Worm (Caenorhabditis elegans): Measurements from ENCODE around the gene dyn-1.

Gene dyn-1

ce11 chrX:15586192-15586591, 17.5 kb downstream of the dyn-1 start:
- peak; percentile 42; the same call in 1 of the 2 replicates for TF ChIP-seq set-16 (GFP tag; IDR thresholded peaks at IDR 0.05)
- no peak for TF ChIP-seq daf-16 (GFP tag; optimal IDR thresholded peaks at IDR 0.05)
- no peak for TF ChIP-seq daf-16 (tag; optimal IDR thresholded peaks at IDR 0.05)

- TF ChIP-seq lin-15B (tag; optimal IDR thresholded peaks at IDR 0.05) (no peak), daf-12 (tag; optimal IDR thresholded peaks at IDR 0.05) (no peak), nhr-11 (tag; optimal IDR thresholded peaks at IDR 0.05) (no peak), hlh-30 (tag; optimal IDR thresholded peaks at IDR 0.05; ENCODE audit: insufficient read depth) (peak; percentile 39), fkh-10 (GFP tag; optimal IDR thresholded peaks at IDR 0.05) (no peak), nhr-42 (GFP tag; IDR thresholded peaks at IDR 0.05) (no peak), lin-39 (tag; optimal IDR thresholded peaks at IDR 0.05) (no peak), aly-2 (tag; optimal IDR thresholded peaks at IDR 0.05) (no peak), lsy-2 (tag; optimal IDR thresholded peaks at IDR 0.05) (no peak), F49E8.2 (tag; optimal IDR thresholded peaks at IDR 0.05; ENCODE audit: borderline replicate concordance) (no peak), aha-1 (tag) (peak; percentile 28), arid-1 (GFP tag; conservative IDR thresholded peaks at IDR 0.05) (no peak), zip-2 (tag; optimal IDR thresholded peaks at IDR 0.05) (no peak), spr-1 (tag; optimal IDR thresholded peaks at IDR 0.05) (no peak), lin-1 (GFP tag; IDR thresholded peaks at IDR 0.05) (no peak), dmd-9 (GFP tag; IDR thresholded peaks at IDR 0.05) (no peak), mxl-3 (GFP tag; optimal IDR thresholded peaks at IDR 0.05) (no peak), daf-16 (GFP tag; optimal IDR thresholded peaks at IDR 0.05) (no peak), daf-16 (tag; optimal IDR thresholded peaks at IDR 0.05) (peak; percentile 55), madf-5 (GFP tag; IDR thresholded peaks at IDR 0.05) (no peak), dpl-1 (GFP tag; optimal IDR thresholded peaks at IDR 0.05) (no peak), egl-27 (tag; optimal IDR thresholded peaks at IDR 0.05) (no peak), zfp-2 (tag; optimal IDR thresholded peaks at IDR 0.05) (no peak), fos-1 (tag; optimal IDR thresholded peaks at IDR 0.05) (no peak), mes-2 (tag; optimal IDR thresholded peaks at IDR 0.05; ENCODE audit: poor library complexity, severe bottlenecking) (peak; percentile 49), mep-1 (tag; optimal IDR thresholded peaks at IDR 0.05) (no peak), D1046.2 (GFP tag; IDR thresholded peaks at IDR 0.05) (no peak)
These were observed 21.7 kb downstream of the dyn-1 start, which contains the start of gene gas-1 for ce11 chrX:15590347-15590928. Gene gas-1 (minus strand): TSS chrX:15590397.

- peak; percentile 21 for TF ChIP-seq aha-1 (tag)
- TF ChIP-seq jun-1 (tag; optimal IDR thresholded peaks at IDR 0.05), result no peak
These were observed 22.4 kb downstream of the dyn-1 start, which contains the start of gene usp-33 for ce11 chrX:15591068-15591467. Gene usp-33 (plus strand): TSS chrX:15591368.

- TF ChIP-seq nhr-76 (tag; optimal IDR thresholded peaks at IDR 0.05) (no peak), hmg-1.1 (GFP tag; IDR thresholded peaks at IDR 0.05) (no peak), lin-39 (tag; optimal IDR thresholded peaks at IDR 0.05) (no peak), rbr-2 (tag; optimal IDR thresholded peaks at IDR 0.05) (no peak), ceh-28 (tag; optimal IDR thresholded peaks at IDR 0.05) (no peak), set-16 (GFP tag; IDR thresholded peaks at IDR 0.05) (no peak), nhr-41 (GFP tag; IDR thresholded peaks at IDR 0.05) (no peak), ceh-44 (GFP tag; IDR thresholded peaks at IDR 0.05) (no peak), lsy-2 (tag; optimal IDR thresholded peaks at IDR 0.05) (no peak), ama-1 (optimal IDR thresholded peaks at IDR 0.05) (no peak), aha-1 (tag) (peak; percentile 80), tag-97 (GFP tag; IDR thresholded peaks at IDR 0.05) (no peak), unc-62 (GFP tag; optimal IDR thresholded peaks at IDR 0.05 in 1 of 2) (peak in 1 of 2 experiments; percentile 62), unc-62 (tag; optimal IDR thresholded peaks at IDR 0.05) (no peak), pha-4 (GFP tag; IDR thresholded peaks at IDR 0.05) (no peak), pha-4 (tag; optimal IDR thresholded peaks at IDR 0.05) (no peak)
These were observed 24.7 kb downstream of the dyn-1 start for ce11 chrX:15593366-15593765.
